Worm (Caenorhabditis elegans): ENCODE data around the gene zig-5.

The zig-5 gene

ce11 chrIII:10953160-10953559, at the start of gene zig-5:
Gene zig-5, minus strand, starts transcription at chrIII:10953508.
- TF ChIP-seq pes-1 (GFP tag; IDR thresholded peaks at IDR 0.05) = no peak
- no peak for TF ChIP-seq hnd-1 (tag; optimal IDR thresholded peaks at IDR 0.05)

ce11 chrIII:11002808-11003207, 49.5 kb upstream of the zig-5 start:
- no peak for TF ChIP-seq tbx-11 (GFP tag; IDR thresholded peaks at IDR 0.05)
- TF ChIP-seq ets-7 (tag; optimal IDR thresholded peaks at IDR 0.05) = no peak
- TF ChIP-seq hnd-1 (tag; optimal IDR thresholded peaks at IDR 0.05) = no peak
- TF ChIP-seq hmbx-1 (tag; optimal IDR thresholded peaks at IDR 0.05) = no peak
- TF ChIP-seq tbx-37 (GFP tag; conservative IDR thresholded peaks at IDR 0.05) = no peak
- TF ChIP-seq B0310.2 (tag; optimal IDR thresholded peaks at IDR 0.05) = no peak
- no peak for TF ChIP-seq aly-1 (tag; optimal IDR thresholded peaks at IDR 0.05)

DNA sequence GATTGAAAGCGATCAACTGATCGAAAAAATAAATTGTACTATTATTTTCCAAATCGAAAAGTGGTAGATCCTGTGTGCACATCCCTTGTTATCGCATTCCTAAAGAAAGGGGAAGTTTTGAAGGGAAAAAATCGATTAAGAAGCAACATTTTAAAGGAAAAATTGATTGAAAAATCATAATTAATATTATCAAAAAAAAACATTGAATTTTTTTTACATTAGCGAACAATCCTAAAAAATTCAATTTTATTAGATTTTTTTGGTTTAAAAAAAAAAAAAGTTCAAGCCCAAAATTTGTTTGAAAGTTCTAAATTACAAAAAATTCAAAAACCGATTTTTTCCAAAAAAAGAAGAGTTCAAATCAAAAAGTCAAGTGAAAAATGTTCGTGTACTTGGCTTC, 41.8 kb upstream of the zig-5 start, which contains the start of gene dmsr-5:
Gene dmsr-5 (minus strand): TSS at position 101 of the 400 bp plus-strand sequence.
- TF ChIP-seq F13C5.2 (tag; optimal IDR thresholded peaks at IDR 0.05) = no peak
- TF ChIP-seq aly-1 (tag; optimal IDR thresholded peaks at IDR 0.05) = no peak
- TF ChIP-seq scrt-1 (GFP tag; IDR thresholded peaks at IDR 0.05) = no peak
- TF ChIP-seq ets-7 (tag; optimal IDR thresholded peaks at IDR 0.05) = no peak
- no peak for TF ChIP-seq tbx-37 (GFP tag; conservative IDR thresholded peaks at IDR 0.05)
- no peak for TF ChIP-seq hnd-1 (tag; optimal IDR thresholded peaks at IDR 0.05)
- no peak for TF ChIP-seq hmbx-1 (tag; optimal IDR thresholded peaks at IDR 0.05)
- no peak for TF ChIP-seq ama-1 (optimal IDR thresholded peaks at IDR 0.05)
- TF ChIP-seq tbx-11 (GFP tag; IDR thresholded peaks at IDR 0.05) = no peak

ce11 chrIII:10994085-10994484, 40.8 kb upstream of the zig-5 start:
- TF ChIP-seq aly-1 (tag; optimal IDR thresholded peaks at IDR 0.05) = no peak
- no peak for TF ChIP-seq hnd-1 (tag; optimal IDR thresholded peaks at IDR 0.05)
- TF ChIP-seq F13C5.2 (tag; optimal IDR thresholded peaks at IDR 0.05) = no peak
- no peak for TF ChIP-seq scrt-1 (GFP tag; IDR thresholded peaks at IDR 0.05)
- no peak for TF ChIP-seq B0310.2 (tag; optimal IDR thresholded peaks at IDR 0.05)
- TF ChIP-seq hmbx-1 (tag; optimal IDR thresholded peaks at IDR 0.05) = no peak
- no peak for TF ChIP-seq tbx-11 (GFP tag; IDR thresholded peaks at IDR 0.05)
- TF ChIP-seq tbx-37 (GFP tag; conservative IDR thresholded peaks at IDR 0.05) = no peak
- no peak for TF ChIP-seq hmg-4 (GFP tag; optimal IDR thresholded peaks at IDR 0.05)
- no peak for TF ChIP-seq ceh-13 (GFP tag; optimal IDR thresholded peaks at IDR 0.05)
- no peak for TF ChIP-seq ama-1 (optimal IDR thresholded peaks at IDR 0.05)
- no peak for TF ChIP-seq flt-1 (GFP tag; IDR thresholded peaks at IDR 0.05)
- no peak for TF ChIP-seq sea-1 (GFP tag; conservative IDR thresholded peaks at IDR 0.05)
- TF ChIP-seq ceh-36 (tag; optimal IDR thresholded peaks at IDR 0.05) = no peak
- TF ChIP-seq ets-7 (tag; optimal IDR thresholded peaks at IDR 0.05) = no peak
- TF ChIP-seq pes-1 (GFP tag; IDR thresholded peaks at IDR 0.05) = no peak
- no peak for TF ChIP-seq tra-4 (tag; optimal IDR thresholded peaks at IDR 0.05)

DNA sequence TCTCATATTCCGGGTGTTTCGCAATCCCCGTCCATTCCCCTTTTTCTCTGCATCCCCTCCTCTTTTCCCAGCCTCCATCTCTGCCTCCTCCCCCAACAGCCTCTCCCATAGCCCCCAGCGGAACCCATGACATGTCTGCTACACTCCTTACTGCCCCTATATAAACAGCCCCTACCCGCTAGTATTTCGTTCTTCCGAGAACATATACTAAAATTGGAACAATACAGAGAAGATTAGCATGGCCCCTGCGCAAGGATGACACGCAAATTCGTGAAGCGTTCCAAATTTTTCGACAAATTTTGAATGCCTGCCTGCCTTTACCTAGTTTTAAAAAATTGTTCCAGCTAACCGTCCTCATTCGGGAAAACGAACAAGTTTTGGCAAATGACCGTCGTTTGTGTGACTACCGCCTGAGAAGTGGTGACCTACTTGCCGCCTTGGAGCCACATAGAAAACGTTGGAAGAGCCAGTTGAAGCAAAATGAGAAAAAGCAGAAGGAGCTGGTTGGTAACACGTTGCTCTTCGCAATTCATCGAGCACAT, 36.3 kb upstream of the zig-5 start:
- peak; percentile 97 for TF ChIP-seq F13C5.2 (tag; optimal IDR thresholded peaks at IDR 0.05)
- peak; percentile 84 for TF ChIP-seq ets-7 (tag; optimal IDR thresholded peaks at IDR 0.05)
- peak; percentile 82 for TF ChIP-seq hnd-1 (tag; optimal IDR thresholded peaks at IDR 0.05)
- TF ChIP-seq tbx-37 (GFP tag; conservative IDR thresholded peaks at IDR 0.05) = peak; percentile 89
- TF ChIP-seq tra-4 (tag; optimal IDR thresholded peaks at IDR 0.05) = peak; percentile 90
- peak; percentile 96 for TF ChIP-seq aly-1 (tag; optimal IDR thresholded peaks at IDR 0.05)
- TF ChIP-seq B0310.2 (tag; optimal IDR thresholded peaks at IDR 0.05) = peak; percentile 94
- TF ChIP-seq scrt-1 (GFP tag; IDR thresholded peaks at IDR 0.05) = peak; percentile 96
- TF ChIP-seq hmg-4 (GFP tag; optimal IDR thresholded peaks at IDR 0.05) = peak; percentile 99
- peak; percentile 93 for TF ChIP-seq ceh-36 (tag; optimal IDR thresholded peaks at IDR 0.05)
- TF ChIP-seq ama-1 (optimal IDR thresholded peaks at IDR 0.05) = no peak
- peak; percentile 84 for TF ChIP-seq hmbx-1 (tag; optimal IDR thresholded peaks at IDR 0.05)
- TF ChIP-seq ceh-13 (GFP tag; optimal IDR thresholded peaks at IDR 0.05) = peak; percentile 87
- TF ChIP-seq pes-1 (GFP tag; IDR thresholded peaks at IDR 0.05) = peak; percentile 93
- TF ChIP-seq flt-1 (GFP tag; IDR thresholded peaks at IDR 0.05) = peak; percentile 86
- peak; percentile 95 for TF ChIP-seq sea-1 (GFP tag; conservative IDR thresholded peaks at IDR 0.05)
- TF ChIP-seq tbx-11 (GFP tag; IDR thresholded peaks at IDR 0.05) = peak; percentile 94

DNA sequence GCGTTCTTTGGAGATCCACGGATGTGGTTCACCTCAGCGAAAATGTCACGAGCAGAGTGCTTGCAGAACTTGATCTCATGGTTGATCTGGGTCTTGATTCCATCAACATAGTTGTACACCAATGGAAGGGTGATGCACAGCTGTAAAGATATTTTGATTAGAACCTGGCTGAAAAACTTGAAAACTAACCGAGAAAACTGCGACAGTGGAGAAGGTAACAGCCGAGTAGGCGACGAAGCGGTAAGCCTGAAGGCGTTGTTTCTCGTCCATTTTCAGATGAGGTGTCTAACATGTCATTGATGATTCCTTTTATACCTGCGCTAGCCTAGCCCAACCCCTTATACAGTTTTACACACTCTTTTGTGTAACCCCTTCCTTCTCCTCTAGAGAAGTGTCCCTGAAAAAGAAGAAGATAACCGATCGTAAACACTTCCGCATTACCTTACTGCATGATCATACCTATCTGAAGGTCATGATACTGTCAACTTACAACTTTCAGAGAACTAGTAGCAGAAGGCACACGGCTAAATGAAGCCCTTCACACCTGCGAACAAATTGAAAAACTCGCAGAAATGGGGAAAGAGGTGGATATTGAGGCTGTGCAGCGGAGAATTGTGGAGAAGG, 34.4 kb upstream of the zig-5 start, which contains the start of gene col-94:
Gene col-94 (minus strand): TSS at position 313 of the 624 bp plus-strand sequence.
- TF ChIP-seq flt-1 (GFP tag; IDR thresholded peaks at IDR 0.05) (no peak), ceh-13 (GFP tag; optimal IDR thresholded peaks at IDR 0.05) (no peak), scrt-1 (GFP tag; IDR thresholded peaks at IDR 0.05) (no peak), hmg-4 (GFP tag; optimal IDR thresholded peaks at IDR 0.05) (no peak), hmbx-1 (tag; optimal IDR thresholded peaks at IDR 0.05) (no peak), ets-7 (tag; optimal IDR thresholded peaks at IDR 0.05) (no peak), tra-4 (tag; optimal IDR thresholded peaks at IDR 0.05) (no peak)

DNA sequence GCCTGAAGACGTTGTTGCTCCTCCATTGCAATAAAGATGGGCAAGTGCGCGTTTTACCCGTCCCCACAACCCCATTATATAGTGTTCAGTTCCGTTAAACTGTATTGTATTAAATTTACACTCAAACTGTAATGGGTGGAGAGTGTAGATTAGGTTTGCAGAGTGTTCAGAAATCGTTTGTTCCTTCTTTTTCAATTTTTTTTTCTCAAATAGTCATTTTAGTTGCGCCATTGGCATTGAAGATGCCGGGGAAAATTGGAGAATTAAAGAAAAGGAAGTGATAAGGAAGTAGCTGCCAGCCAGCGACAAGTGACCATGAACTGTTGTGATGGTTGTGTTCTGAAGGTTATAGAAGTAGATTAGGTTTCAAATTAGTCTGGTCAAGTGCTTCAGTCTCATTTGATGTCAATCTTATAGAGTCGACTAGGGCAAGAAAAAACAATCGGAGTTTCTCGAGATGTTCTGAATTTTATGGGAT, 32.3 kb upstream of the zig-5 start, which contains the start of gene col-93:
Gene col-93 (minus strand): TSS at position 51 of the 478 bp plus-strand sequence.
- TF ChIP-seq F13C5.2 (tag; optimal IDR thresholded peaks at IDR 0.05) (no peak), tbx-37 (GFP tag; conservative IDR thresholded peaks at IDR 0.05) (no peak), B0310.2 (tag; optimal IDR thresholded peaks at IDR 0.05) (no peak), ceh-36 (tag; optimal IDR thresholded peaks at IDR 0.05) (no peak), tbx-11 (GFP tag; IDR thresholded peaks at IDR 0.05) (no peak), sea-1 (GFP tag; conservative IDR thresholded peaks at IDR 0.05) (no peak)

- TF ChIP-seq scrt-1 (GFP tag; IDR thresholded peaks at IDR 0.05) (0 out of 2 replicates have a peak, but pooled peaks have one; percentile 30), sea-1 (GFP tag; conservative IDR thresholded peaks at IDR 0.05) (0 out of 2 replicates have a peak, but pooled peaks have one; percentile 15)
These were observed 31.4 kb upstream of the zig-5 start for ce11 chrIII:10984749-10985148.

Data from whole organism, early embryonic.